Worm (Caenorhabditis elegans): ENCODE data around the gene F56D2.5.

F56D2.5 gene

DNA sequence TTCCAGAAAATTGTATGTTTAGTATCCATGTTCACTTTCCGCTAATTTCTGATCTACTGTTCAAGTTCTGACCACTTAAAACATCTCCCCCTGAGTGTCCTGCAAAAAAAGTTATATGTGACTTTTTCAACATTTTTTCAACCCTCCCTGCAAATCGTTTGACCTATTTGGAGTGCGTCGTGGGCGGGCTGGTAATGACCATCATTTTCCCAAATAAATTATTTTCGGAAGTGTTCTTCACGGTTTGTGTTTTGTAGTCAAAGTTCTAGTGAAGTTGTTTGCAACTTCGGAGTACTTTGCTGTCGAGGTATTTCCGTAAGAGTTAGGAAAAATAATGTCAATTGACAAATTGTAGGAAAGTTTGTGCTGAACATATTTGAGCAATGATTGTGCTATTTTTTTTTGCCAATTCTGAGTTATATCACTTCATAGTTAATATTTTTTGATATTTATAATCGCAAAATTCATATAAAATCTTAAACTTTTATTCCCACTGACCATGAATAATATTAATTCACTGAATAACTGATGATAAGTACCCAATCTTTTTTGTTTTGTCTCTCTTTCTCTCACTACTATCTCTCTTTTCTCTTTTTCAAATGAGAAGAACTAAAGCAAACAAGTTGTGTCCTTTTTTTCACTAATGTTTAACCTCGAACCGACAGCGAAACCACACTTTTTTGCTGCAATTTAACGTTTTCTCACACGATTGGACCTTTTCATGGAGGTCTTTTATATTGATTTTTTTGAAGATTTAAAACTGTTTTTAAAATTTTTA is 41.2 kb upstream of the F56D2.5 start:
- TF ChIP-seq rnt-1 (tag; optimal IDR thresholded peaks at IDR 0.05) (no peak), npax-4 (tag; optimal IDR thresholded peaks at IDR 0.05) (no peak), hlh-8 (tag; optimal IDR thresholded peaks at IDR 0.05) (no peak), pha-2 (tag; optimal IDR thresholded peaks at IDR 0.05) (no peak), ceh-22 (tag; optimal IDR thresholded peaks at IDR 0.05) (no peak), lin-11 (tag; optimal IDR thresholded peaks at IDR 0.05) (no peak), sox-2 (GFP tag; IDR thresholded peaks at IDR 0.05) (no peak), hlh-6 (tag; optimal IDR thresholded peaks at IDR 0.05) (no peak)

DNA sequence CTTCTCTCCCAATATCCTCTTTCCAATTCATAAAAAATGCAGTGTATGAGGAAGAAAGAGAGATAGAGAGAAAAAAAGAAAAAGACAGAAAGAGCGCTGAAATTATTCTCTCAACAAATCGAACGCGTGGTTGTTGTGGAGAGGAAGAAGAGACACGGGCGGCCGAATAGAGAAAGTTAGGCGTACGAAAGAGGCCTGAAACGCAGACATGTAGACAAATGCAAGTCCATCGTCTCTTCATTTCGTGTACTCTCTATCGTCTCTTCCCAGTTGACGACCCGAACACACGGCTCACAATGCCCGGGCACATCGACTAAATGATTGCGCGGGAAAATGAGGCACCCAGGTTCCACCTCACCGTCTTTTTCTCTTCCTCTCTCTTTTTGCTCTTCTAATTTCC is 40.0 kb upstream of the F56D2.5 start:
- peak; percentile 23 for TF ChIP-seq hlh-30 (tag; optimal IDR thresholded peaks at IDR 0.05; ENCODE audit: insufficient read depth)
- TF ChIP-seq sdc-2 (tag; optimal IDR thresholded peaks at IDR 0.05): no peak
- no peak for TF ChIP-seq lim-6 (tag; optimal IDR thresholded peaks at IDR 0.05)
- no peak for TF ChIP-seq syd-9 (tag; optimal IDR thresholded peaks at IDR 0.05)
- no peak for TF ChIP-seq K02D7.2 (tag; optimal IDR thresholded peaks at IDR 0.05)
- TF ChIP-seq C08G9.2 (tag; optimal IDR thresholded peaks at IDR 0.05): no peak
- peak; percentile 33 for TF ChIP-seq ref-2 (tag; optimal IDR thresholded peaks at IDR 0.05)
- no peak for TF ChIP-seq zip-5 (tag; optimal IDR thresholded peaks at IDR 0.05)
- no peak for TF ChIP-seq madf-2 (tag; optimal IDR thresholded peaks at IDR 0.05)
- TF ChIP-seq ttx-3 (tag; optimal IDR thresholded peaks at IDR 0.05): no peak
- no peak for TF ChIP-seq ceh-48 (tag; optimal IDR thresholded peaks at IDR 0.05)
- TF ChIP-seq hlh-8 (tag; optimal IDR thresholded peaks at IDR 0.05): no peak
- TF ChIP-seq odd-2 (tag; optimal IDR thresholded peaks at IDR 0.05): no peak
- TF ChIP-seq unc-3 (GFP tag; conservative IDR thresholded peaks at IDR 0.05): no peak
- TF ChIP-seq unc-3 (tag; optimal IDR thresholded peaks at IDR 0.05): no peak
- no peak for TF ChIP-seq rnt-1 (tag; optimal IDR thresholded peaks at IDR 0.05)
- peak; percentile 42 for TF ChIP-seq unc-42 (tag; optimal IDR thresholded peaks at IDR 0.05)
- TF ChIP-seq dve-1 (tag; optimal IDR thresholded peaks at IDR 0.05): peak; percentile 28
- peak; percentile 40 for TF ChIP-seq ceh-19 (GFP tag; optimal IDR thresholded peaks at IDR 0.05)
- peak; percentile 44 for TF ChIP-seq tbx-2 (tag; optimal IDR thresholded peaks at IDR 0.05)
- no peak for TF ChIP-seq fkh-6 (tag; optimal IDR thresholded peaks at IDR 0.05)
- TF ChIP-seq ama-1 (optimal IDR thresholded peaks at IDR 0.05): no peak
- no peak for TF ChIP-seq T23F11.4 (GFP tag; optimal IDR thresholded peaks at IDR 0.05)
- no peak for TF ChIP-seq C38D4.7 (GFP tag; optimal IDR thresholded peaks at IDR 0.05)
- no peak for TF ChIP-seq pqm-1 (tag; optimal IDR thresholded peaks at IDR 0.05)
- TF ChIP-seq pag-3 (tag; optimal IDR thresholded peaks at IDR 0.05; ENCODE audit: borderline replicate concordance): no peak
- no peak for TF ChIP-seq hlh-15 (tag; optimal IDR thresholded peaks at IDR 0.05)
- peak; percentile 60 for TF ChIP-seq ets-4 (tag; optimal IDR thresholded peaks at IDR 0.05)
- TF ChIP-seq Y22D7AL.16 (tag; optimal IDR thresholded peaks at IDR 0.05): no peak
- TF ChIP-seq nhr-11 (tag; optimal IDR thresholded peaks at IDR 0.05): no peak
- TF ChIP-seq unc-55 (GFP tag; optimal IDR thresholded peaks at IDR 0.05): peak; percentile 85
- peak; percentile 11 for TF ChIP-seq sox-4 (tag; optimal IDR thresholded peaks at IDR 0.05)
- TF ChIP-seq ceh-14 (tag; optimal IDR thresholded peaks at IDR 0.05): peak; percentile 33
- TF ChIP-seq tbx-7 (tag; optimal IDR thresholded peaks at IDR 0.05): no peak
- no peak for TF ChIP-seq ahr-1 (tag; optimal IDR thresholded peaks at IDR 0.05)
- no peak for TF ChIP-seq K09A11.1 (tag; optimal IDR thresholded peaks at IDR 0.05; ENCODE audit: insufficient read depth)
- TF ChIP-seq mec-3 (tag; optimal IDR thresholded peaks at IDR 0.05; ENCODE audit: borderline replicate concordance): no peak
- TF ChIP-seq ceh-45 (GFP tag; IDR thresholded peaks at IDR 0.05): no peak
- peak; percentile 77 for TF ChIP-seq ceh-31 (tag; optimal IDR thresholded peaks at IDR 0.05)
- TF ChIP-seq hlh-13 (GFP tag; optimal IDR thresholded peaks at IDR 0.05): no peak
- peak; percentile 8 for TF ChIP-seq ceh-18 (tag; optimal IDR thresholded peaks at IDR 0.05)
- TF ChIP-seq ceh-2 (tag; optimal IDR thresholded peaks at IDR 0.05): peak; percentile 17
- TF ChIP-seq fax-1 (tag; optimal IDR thresholded peaks at IDR 0.05): no peak
- TF ChIP-seq ceh-22 (tag; optimal IDR thresholded peaks at IDR 0.05): no peak
- no peak for TF ChIP-seq eyg-1 (tag; optimal IDR thresholded peaks at IDR 0.05)
- TF ChIP-seq npax-4 (tag; optimal IDR thresholded peaks at IDR 0.05): no peak
